Fruit fly (Drosophila melanogaster) whole organism, embryonic: ENCODE data around the gene CG42554.
A peak's percentile ranks its signal among the peaks of the same experiment; 100 is the strongest.

Experiments
- Antp ChIP-seq: fragments of 200-800 bp; sonication (Bioruptor generic); optimal IDR thresholded peaks from 3 replicates; lab custom pipeline; 2016; ENCODE audit warnings: missing biosample characterization, missing genetic modification characterization
- B-H1 ChIP-seq: fragments of 200-800 bp; sonication (Bioruptor generic); IDR thresholded peaks from 3 replicates; pipeline ENCODE4 v1.3.6; 2022; ENCODE audit warnings: missing biosample characterization, missing genetic modification characterization
- CG1024 ChIP-seq: fragments of 200-800 bp; sonication (Bioruptor generic); IDR thresholded peaks from 2 replicates; pipeline ENCODE4 v1.3.6; 2022; ENCODE audit warnings: missing biosample characterization, missing genetic modification characterization
- CG10565 ChIP-seq: fragments of 200-800 bp; sonication (Bioruptor generic); optimal IDR thresholded peaks from 3 replicates; lab custom pipeline; 2016; ENCODE audit warnings: missing biosample characterization, mild to moderate bottlenecking, missing genetic modification characterization
- CG11504 ChIP-seq: fragments of 200-800 bp; sonication (Bioruptor generic); optimal IDR thresholded peaks from 3 replicates; lab custom pipeline; 2019; ENCODE audit warnings: missing biosample characterization, mild to moderate bottlenecking, missing genetic modification characterization, moderate library complexity
- CG11695 ChIP-seq: fragments of 200-800 bp; sonication (Bioruptor generic); IDR thresholded peaks from 3 replicates; pipeline ENCODE4 v1.3.6; 2022; ENCODE audit warnings: missing biosample characterization, missing genetic modification characterization
- CG14965 ChIP-seq: fragments of 200-800 bp; sonication (Bioruptor generic); optimal IDR thresholded peaks from 2 replicates; lab custom pipeline; 2016; ENCODE audit warnings: missing biosample characterization, missing genetic modification characterization, borderline replicate concordance
- CG15601 ChIP-seq: fragments of 200-800 bp; sonication (Bioruptor generic); optimal IDR thresholded peaks from 3 replicates; lab custom pipeline; 2019; ENCODE audit warnings: missing biosample characterization, mild to moderate bottlenecking, missing genetic modification characterization, moderate library complexity
- CG16813 ChIP-seq: fragments of 200-800 bp; sonication (Bioruptor generic); IDR thresholded peaks from 3 replicates; pipeline ENCODE4 v1.3.6; 2022; ENCODE audit warnings: missing biosample characterization, missing genetic modification characterization; ENCODE audit not compliant: partially characterized antibody
- CG18476 ChIP-seq: fragments of 200-800 bp; sonication (Bioruptor generic); optimal IDR thresholded peaks from 2 replicates; lab custom pipeline; 2016; ENCODE audit warnings: missing biosample characterization, mild to moderate bottlenecking, missing genetic modification characterization
- CG18764 ChIP-seq: fragments of 200-800 bp; sonication (Bioruptor generic); optimal IDR thresholded peaks from 3 replicates; lab custom pipeline; 2016; ENCODE audit warnings: missing biosample characterization, missing genetic modification characterization
- CG2120 ChIP-seq: fragments of 200-800 bp; sonication (Bioruptor generic); optimal IDR thresholded peaks from 3 replicates; lab custom pipeline; 2016; ENCODE audit warnings: missing biosample characterization, missing genetic modification characterization
- CG2202 ChIP-seq: fragments of 200-800 bp; sonication (Bioruptor generic); optimal IDR thresholded peaks from 2 replicates; lab custom pipeline; 2018; ENCODE audit warnings: missing biosample characterization, mild to moderate bottlenecking, missing genetic modification characterization
- CG2678 ChIP-seq: fragments of 200-800 bp; sonication (Bioruptor generic); optimal IDR thresholded peaks from 3 replicates; lab custom pipeline; 2019; ENCODE audit warnings: missing biosample characterization, mild to moderate bottlenecking, missing genetic modification characterization, moderate library complexity
- CG31388 ChIP-seq: fragments of 200-800 bp; sonication (Bioruptor generic); optimal IDR thresholded peaks from 2 replicates; lab custom pipeline; 2016; ENCODE audit warnings: missing biosample characterization, missing genetic modification characterization
- CG3163 ChIP-seq: fragments of 200-800 bp; sonication (Bioruptor generic); optimal IDR thresholded peaks from 3 replicates; lab custom pipeline; 2016; ENCODE audit warnings: missing biosample characterization, missing genetic modification characterization
- CG32772 ChIP-seq: fragments of 200-800 bp; sonication (Bioruptor generic); IDR thresholded peaks from 2 replicates; pipeline ENCODE4 v1.3.6; 2022; ENCODE audit warnings: missing biosample characterization, missing genetic modification characterization
- CG3995 ChIP-seq: fragments of 200-800 bp; sonication (Bioruptor generic); optimal IDR thresholded peaks from 3 replicates; lab custom pipeline; 2016; ENCODE audit warnings: missing biosample characterization, missing genetic modification characterization
- CG4424 ChIP-seq: fragments of 200-800 bp; sonication (Bioruptor generic); optimal IDR thresholded peaks from 3 replicates; lab custom pipeline; 2016; ENCODE audit warnings: missing biosample characterization, missing genetic modification characterization
- CG6654 ChIP-seq: fragments of 200-800 bp; sonication (Bioruptor generic); optimal IDR thresholded peaks from 2 replicates; lab custom pipeline; 2017; ENCODE audit warnings: missing biosample characterization, mild to moderate bottlenecking, missing genetic modification characterization
- CG7839 ChIP-seq: fragments of 200-800 bp; sonication (Bioruptor generic); optimal IDR thresholded peaks from 3 replicates; lab custom pipeline; 2018; ENCODE audit warnings: missing biosample characterization, mild to moderate bottlenecking, missing genetic modification characterization, moderate library complexity
- CG8478 ChIP-seq: fragments of >200 bp; optimal IDR thresholded peaks from 2 replicates; lab custom pipeline; 2018
- CkIIα-i1 ChIP-seq: fragments of 200-800 bp; sonication (Bioruptor generic); IDR thresholded peaks from 2 replicates; pipeline ENCODE4 v1.3.6; 2022; ENCODE audit warnings: missing biosample characterization, missing genetic modification characterization
- Drgx ChIP-seq: fragments of 200-800 bp; sonication (Bioruptor generic); IDR thresholded peaks from 2 replicates; pipeline ENCODE4 v1.3.6; 2022; ENCODE audit warnings: missing biosample characterization, missing genetic modification characterization
- Ets65A ChIP-seq: fragments of 200-800 bp; sonication (Bioruptor generic); peaks from one replicate; lab custom pipeline; 2016; ENCODE audit warnings: missing biosample characterization, missing genetic modification characterization
- HLHmδ ChIP-seq: fragments of 200-800 bp; sonication (Bioruptor generic); optimal IDR thresholded peaks from 2 replicates; lab custom pipeline; 2018; ENCODE audit warnings: missing biosample characterization, mild to moderate bottlenecking, missing genetic modification characterization, moderate library complexity
- Hr3 ChIP-seq: fragments of 200-800 bp; sonication (Bioruptor generic); optimal IDR thresholded peaks from 3 replicates; lab custom pipeline; 2016; ENCODE audit warnings: missing biosample characterization, missing genetic modification characterization
- Hr51 ChIP-seq, 2 experiments: fragments of 200-800 bp; sonication (Bioruptor generic); optimal IDR thresholded peaks; 2 replicates in 1 of 2; 3 replicates in 1 of 2; lab custom pipeline; 2016 to 2018; ENCODE audit warnings: missing biosample characterization in 2 of 2, missing genetic modification characterization in 2 of 2, mild to moderate bottlenecking in 1 of 2, moderate library complexity in 1 of 2
- NK7.1 ChIP-seq: fragments of 200-800 bp; sonication (Bioruptor generic); optimal IDR thresholded peaks from 3 replicates; lab custom pipeline; 2016; ENCODE audit warnings: missing biosample characterization, missing genetic modification characterization
- Nf-YB ChIP-seq: fragments of 200-800 bp; sonication (Bioruptor generic); optimal IDR thresholded peaks from 3 replicates; lab custom pipeline; 2019; ENCODE audit warnings: missing biosample characterization, mild to moderate bottlenecking, missing genetic modification characterization, moderate library complexity
- Nf-YC ChIP-seq: fragments of 200-800 bp; optimal IDR thresholded peaks from 3 replicates; lab custom pipeline; 2019; ENCODE audit warnings: missing biosample characterization, mild to moderate bottlenecking, missing genetic modification characterization, moderate library complexity
- Oaz ChIP-seq: fragments of 200-800 bp; sonication (Bioruptor generic); IDR thresholded peaks from 2 replicates; pipeline ENCODE4 v1.3.6; 2022; ENCODE audit warnings: missing biosample characterization, missing genetic modification characterization
- Poxn ChIP-seq: fragments of 200-800 bp; sonication (Bioruptor generic); IDR thresholded peaks from 2 replicates; pipeline ENCODE4 v1.3.6; 2022; ENCODE audit warnings: missing biosample characterization, missing genetic modification characterization
- Side ChIP-seq: fragments of 200-800 bp; sonication (Bioruptor generic); optimal IDR thresholded peaks from 2 replicates; lab custom pipeline; 2016; ENCODE audit warnings: missing biosample characterization, missing genetic modification characterization
- Xrp1 ChIP-seq: fragments of 200-800 bp; sonication (Bioruptor generic); IDR thresholded peaks from 2 replicates; pipeline ENCODE4 v1.3.6; 2022; ENCODE audit warnings: missing biosample characterization, missing genetic modification characterization
- cato ChIP-seq: fragments of 200-800 bp; sonication (Bioruptor generic); optimal IDR thresholded peaks from 2 replicates; lab custom pipeline; 2016; ENCODE audit warnings: missing biosample characterization, missing genetic modification characterization, borderline replicate concordance
- disco-r ChIP-seq: fragments of 200-800 bp; sonication (Bioruptor generic); optimal IDR thresholded peaks from 2 replicates; lab custom pipeline; 2016; ENCODE audit warnings: missing biosample characterization, missing genetic modification characterization
- dmrt99B ChIP-seq: fragments of 200-800 bp; sonication (Bioruptor generic); optimal IDR thresholded peaks from 2 replicates; lab custom pipeline; 2018; ENCODE audit warnings: missing biosample characterization, mild to moderate bottlenecking, missing genetic modification characterization, moderate library complexity
- dpn ChIP-seq, 2 experiments: fragments of 200-800 bp; sonication (Bioruptor generic); optimal IDR thresholded peaks; 3 replicates each; lab custom pipeline; 2016; ENCODE audit warnings: missing biosample characterization in 2 of 2, missing genetic modification characterization in 2 of 2
- gem ChIP-seq: fragments of 200-800 bp; sonication (Bioruptor generic); optimal IDR thresholded peaks from 2 replicates; lab custom pipeline; 2019; ENCODE audit warnings: missing biosample characterization, mild to moderate bottlenecking, missing genetic modification characterization, moderate library complexity
- rib ChIP-seq: fragments of 200-800 bp; sonication (Bioruptor generic); IDR thresholded peaks from 2 replicates; pipeline ENCODE4 v1.3.6; 2022; ENCODE audit warnings: missing biosample characterization, missing genetic modification characterization
- row ChIP-seq: fragments of 200-800 bp; sonication (Bioruptor generic); IDR thresholded peaks from 3 replicates; pipeline ENCODE4 v1.3.6; 2022; ENCODE audit warnings: missing biosample characterization, missing genetic modification characterization
- run ChIP-seq: fragments of 200-800 bp; sonication (Bioruptor generic); optimal IDR thresholded peaks from 3 replicates; lab custom pipeline; 2018; ENCODE audit warnings: missing biosample characterization, mild to moderate bottlenecking, missing genetic modification characterization
- scrt ChIP-seq: fragments of 200-800 bp; sonication (Bioruptor generic); optimal IDR thresholded peaks from 2 replicates; lab custom pipeline; 2018; ENCODE audit warnings: missing biosample characterization, mild to moderate bottlenecking, missing genetic modification characterization, moderate library complexity
- so ChIP-seq: fragments of 200-800 bp; sonication (Bioruptor generic); IDR thresholded peaks from 3 replicates; pipeline ENCODE4 v1.3.6; 2022; ENCODE audit warnings: missing biosample characterization, missing genetic modification characterization
- ttk ChIP-seq: fragments of 200-800 bp; sonication (Bioruptor generic); IDR thresholded peaks from 2 replicates; pipeline ENCODE4 v2.1.2; 2022; ENCODE audit warnings: missing biosample characterization, missing genetic modification characterization
- unpg ChIP-seq: fragments of 200-800 bp; sonication (Bioruptor generic); optimal IDR thresholded peaks from 3 replicates; lab custom pipeline; 2018; ENCODE audit warnings: missing biosample characterization, mild to moderate bottlenecking, missing genetic modification characterization, moderate library complexity

The CG42554 gene

dm6 chr3L:815234-816200 is 20.0 kb upstream of the CG42554 start (continued):
- TF ChIP-seq CG7839 = peak; percentile 52
- TF ChIP-seq ttk = peak; percentile 53; the same call in 1 of the 2 replicates
- no peak for TF ChIP-seq CG2202 (tag; lab: Kevin White, UChicago)
- TF ChIP-seq CG16813 (GFP tag; lab: Robert Waterston, UW) = no peak
- TF ChIP-seq CG18764 = no peak
- no peak for TF ChIP-seq Antp (GFP tag; lab: Kevin White, UChicago)
- TF ChIP-seq CG3163 (GFP tag; lab: Kevin White, UChicago) = no peak
- no peak for TF ChIP-seq CG31388 (GFP tag; lab: Kevin White, UChicago)
- no peak for TF ChIP-seq Nf-YB (GFP tag; lab: Kevin White, UChicago)
- no peak for TF ChIP-seq CG4424 (GFP tag; lab: Kevin White, UChicago)
- TF ChIP-seq cato (GFP tag; lab: Kevin White, UChicago) = no peak
- no peak for TF ChIP-seq CG6654 (GFP tag; lab: Kevin White, UChicago)
- no peak for TF ChIP-seq Side (GFP tag; lab: Kevin White, UChicago)
- TF ChIP-seq Nf-YC (tag; lab: Kevin White, UChicago) = peak; percentile 12
- TF ChIP-seq CG2120 (GFP tag; lab: Kevin White, UChicago) = no peak
- no peak for TF ChIP-seq scrt
- TF ChIP-seq NK7.1 (GFP tag; lab: Kevin White, UChicago) = no peak
- peak; percentile 39; the same call in 1 of the 3 replicates for TF ChIP-seq CG11695 (GFP tag; lab: Robert Waterston, UW)
- TF ChIP-seq disco-r (GFP tag; lab: Kevin White, UChicago) = no peak

- TF ChIP-seq gem (peak; percentile 36), CG1024 (GFP tag; lab: Robert Waterston, UW) (no peak), Xrp1 (peak; percentile 29; the same call in 1 of the 2 replicates), CG18764 (no peak), Oaz (peak; percentile 22; the same call in 1 of the 2 replicates), unpg (peak; percentile 30), Ets65A (GFP tag; lab: Kevin White, UChicago) (peak; percentile 11), Drgx (0 out of 2 replicates have a peak, but pooled peaks have one; percentile 17), CG14965 (GFP tag; lab: Kevin White, UChicago) (no peak), CG2678 (tag; lab: Kevin White, UChicago) (peak; percentile 21), Hr3 (GFP tag; lab: Kevin White, UChicago) (no peak), HLHmδ (GFP tag; lab: Kevin White, UChicago) (no peak), CG3995 (GFP tag; lab: Kevin White, UChicago) (no peak), CG11504 (tag; lab: Kevin White, UChicago) (peak; percentile 24), CG10565 (no peak), so (GFP tag; lab: Robert Waterston, UW) (no peak), CG2202 (tag; lab: Kevin White, UChicago) (no peak), ttk (0 out of 2 replicates have a peak, but pooled peaks have one; percentile 13), Poxn (GFP tag; lab: Robert Waterston, UW) (no peak), Hr51 (GFP tag; optimal IDR thresholded peaks at IDR 0.05; lab: Kevin White, UChicago) (peak in 1 of 2 experiments; percentile 22), dpn (GFP tag; optimal IDR thresholded peaks at IDR 0.05; lab: Kevin White, UChicago) (no peak), CG8478 (lab: Kevin White, UChicago) (no peak), CG18476 (GFP tag; lab: Kevin White, UChicago) (no peak), rib (no peak), run (tag; lab: Kevin White, UChicago) (no peak), dmrt99B (peak; percentile 12), row (GFP tag; lab: Robert Waterston, UW) (peak; percentile 15; the same call in 1 of the 3 replicates), CG32772 (GFP tag; lab: Robert Waterston, UW) (no peak), CkIIα-i1 (GFP tag; lab: Robert Waterston, UW) (no peak), CG15601 (tag; lab: Kevin White, UChicago) (no peak), B-H1 (GFP tag; lab: Robert Waterston, UW) (0 out of 3 replicates have a peak, but pooled peaks have one; percentile 31)
Measured at dm6 chr3L:817708-818107, 17.8 kb upstream of the CG42554 start.
